Worm (Caenorhabditis elegans) whole organism, L4 larva: ENCODE results near the gene sftd-3.
A peak's percentile ranks its signal among the peaks of the same experiment; 100 is the strongest.

ENCODE experiments used
- D1046.2 ChIP-seq: fragments of 200-800 bp; sonication (Bioruptor generic); IDR thresholded peaks from 2 replicates; pipeline ENCODE4 v1.3.6; 2022; ENCODE audit warnings: missing genetic modification characterization, missing compliant biosample characterization
- F10B5.3 ChIP-seq: sonication (generic microtip); optimal IDR thresholded peaks from 2 replicates; lab custom pipeline; 2016; ENCODE audit warnings: mild to moderate bottlenecking, missing genetic modification characterization, missing compliant biosample characterization
- F49E8.2 ChIP-seq: sonication (generic microtip); optimal IDR thresholded peaks from 2 replicates; lab custom pipeline; 2016; ENCODE audit warnings: missing compliant biosample characterization, mild to moderate bottlenecking, missing genetic modification characterization, borderline replicate concordance
- R02D3.7 ChIP-seq: fragments of 150-350 bp; sonication (generic microtip); optimal IDR thresholded peaks from 3 replicates; lab custom pipeline; 2014; ENCODE audit warnings: missing biosample characterization, missing genetic modification characterization
- T26A8.4 ChIP-seq: fragments of 200-800 bp; sonication (Bioruptor generic); IDR thresholded peaks from 2 replicates; pipeline ENCODE4 v1.3.6; 2022; ENCODE audit warnings: missing genetic modification characterization, missing compliant biosample characterization
- Y5F2A.4 ChIP-seq: fragments of 200-800 bp; sonication (Bioruptor generic); optimal IDR thresholded peaks from 2 replicates; lab custom pipeline; 2018; ENCODE audit warnings: mild to moderate bottlenecking, missing genetic modification characterization, missing compliant biosample characterization
- ZK337.2 ChIP-seq: fragments of 200-800 bp; sonication (Bioruptor generic); IDR thresholded peaks from 2 replicates; pipeline ENCODE4 v1.3.6; 2022; ENCODE audit warnings: missing genetic modification reagents, missing genetic modification characterization, missing compliant biosample characterization
- aha-1 ChIP-seq: fragments of 150-350 bp; peaks from one replicate; lab custom pipeline; 2014; ENCODE audit warnings: missing biosample characterization, missing genetic modification characterization
- arid-1 ChIP-seq: fragments of 200-800 bp; sonication (Bioruptor generic); conservative IDR thresholded peaks from 2 replicates; pipeline ENCODE4 v1.3.6; 2022; ENCODE audit warnings: missing genetic modification reagents, missing genetic modification characterization, missing compliant biosample characterization
- ceh-32 ChIP-seq: sonication (generic microtip); optimal IDR thresholded peaks from 2 replicates; lab custom pipeline; 2016; ENCODE audit warnings: mild to moderate bottlenecking, missing genetic modification characterization, missing compliant biosample characterization; ENCODE audit not compliant: poor library complexity
- ceh-62 ChIP-seq: sonication (generic microtip); optimal IDR thresholded peaks from 2 replicates; lab custom pipeline; 2017; ENCODE audit warnings: missing biosample characterization, missing genetic modification characterization
- cey-2 ChIP-seq: sonication (generic microtip); optimal IDR thresholded peaks from 3 replicates; lab custom pipeline; 2017; ENCODE audit warnings: missing genetic modification characterization, mild to moderate bottlenecking, missing compliant biosample characterization, antibody characterized with exemption, borderline replicate concordance; ENCODE audit not compliant: insufficient read depth
- daf-16 ChIP-seq, 3 experiments: sonication (generic microtip); optimal IDR thresholded peaks; 2 replicates each; lab custom pipeline; 2016 to 2017; ENCODE audit warnings: missing genetic modification characterization in 3 of 3, missing genetic modification reagents in 3 of 3, mild to moderate bottlenecking in 2 of 3, missing compliant biosample characterization in 2 of 3, missing biosample characterization in 1 of 3, moderate library complexity in 1 of 3
- daf-19 ChIP-seq: fragments of 200-800 bp; sonication (Bioruptor generic); conservative IDR thresholded peaks from 2 replicates; pipeline ENCODE4 v1.3.6; 2022; ENCODE audit warnings: missing genetic modification characterization, missing compliant biosample characterization
- daf-8 ChIP-seq: fragments of 200-800 bp; sonication (Bioruptor generic); IDR thresholded peaks from 2 replicates; pipeline ENCODE4 v1.3.6; 2022; ENCODE audit warnings: missing genetic modification characterization, missing compliant biosample characterization
- dmd-6 ChIP-seq: fragments of 200-800 bp; sonication (Bioruptor generic); IDR thresholded peaks from 2 replicates; pipeline ENCODE4 v1.3.6; 2022; ENCODE audit warnings: missing genetic modification reagents, missing genetic modification characterization, missing compliant biosample characterization
- dmd-9 ChIP-seq: fragments of 200-800 bp; sonication (Bioruptor generic); IDR thresholded peaks from 2 replicates; pipeline ENCODE4 v1.3.6; 2022; ENCODE audit warnings: missing genetic modification reagents, missing genetic modification characterization, missing compliant biosample characterization
- duxl-1 ChIP-seq: sonication (generic microtip); optimal IDR thresholded peaks from 2 replicates; lab custom pipeline; 2016; ENCODE audit warnings: mild to moderate bottlenecking, missing genetic modification characterization, moderate library complexity, missing compliant biosample characterization; ENCODE audit not compliant: poor library complexity
- dve-1 ChIP-seq: sonication (generic microtip); optimal IDR thresholded peaks from 2 replicates; lab custom pipeline; 2017; ENCODE audit warnings: antibody characterized with exemption, mild to moderate bottlenecking, missing genetic modification characterization, missing compliant biosample characterization; ENCODE audit not compliant: insufficient read depth
- egl-43 ChIP-seq: fragments of 200-800 bp; sonication (Bioruptor generic); IDR thresholded peaks from 2 replicates; pipeline ENCODE4 v1.3.6; 2022; ENCODE audit warnings: missing genetic modification reagents, missing genetic modification characterization, missing compliant biosample characterization
- fkh-10 ChIP-seq: fragments of 150-350 bp; optimal IDR thresholded peaks from 2 replicates; lab custom pipeline; 2014; ENCODE audit warnings: missing biosample characterization, missing genetic modification reagents, missing genetic modification characterization
- hlh-30 ChIP-seq: sonication (generic microtip); optimal IDR thresholded peaks from 2 replicates; lab custom pipeline; 2017; ENCODE audit warnings: antibody characterized with exemption, mild to moderate bottlenecking, missing genetic modification characterization, missing compliant biosample characterization; ENCODE audit not compliant: insufficient read depth
- jun-1 ChIP-seq: fragments of 150-350 bp; optimal IDR thresholded peaks from 2 replicates; lab custom pipeline; 2014; ENCODE audit warnings: missing biosample characterization, missing genetic modification reagents, missing genetic modification characterization
- lin-1 ChIP-seq: fragments of 200-800 bp; sonication (Bioruptor generic); IDR thresholded peaks from 2 replicates; pipeline ENCODE4 v1.3.6; 2022; ENCODE audit warnings: missing genetic modification reagents, missing genetic modification characterization, missing compliant biosample characterization
- lin-15B ChIP-seq: fragments of 150-350 bp; sonication (generic microtip); optimal IDR thresholded peaks from 3 replicates; lab custom pipeline; 2014; ENCODE audit warnings: missing biosample characterization, missing genetic modification characterization
- lin-29 ChIP-seq: fragments of 200-800 bp; sonication (Bioruptor generic); IDR thresholded peaks from 2 replicates; pipeline ENCODE4 v1.3.6; 2022; ENCODE audit warnings: missing genetic modification reagents, missing genetic modification characterization, missing compliant biosample characterization
- lin-38 ChIP-seq: fragments of 200-800 bp; sonication (Bioruptor generic); IDR thresholded peaks from 2 replicates; pipeline ENCODE4 v1.3.6; 2022; ENCODE audit warnings: missing genetic modification reagents, missing genetic modification characterization, missing compliant biosample characterization
- lin-39 ChIP-seq: fragments of 150-350 bp; optimal IDR thresholded peaks from 2 replicates; lab custom pipeline; 2014; ENCODE audit warnings: missing biosample characterization, missing genetic modification reagents, missing genetic modification characterization
- lir-3 ChIP-seq: sonication (generic microtip); optimal IDR thresholded peaks from 2 replicates; lab custom pipeline; 2016; ENCODE audit warnings: mild to moderate bottlenecking, missing genetic modification characterization, missing compliant biosample characterization
- lsy-2 ChIP-seq, 2 experiments: fragments of 150-350 bp in 1 of 2; sonication (generic microtip) in 1 of 2; optimal IDR thresholded peaks; 2 replicates each; lab custom pipeline; 2014 to 2017; ENCODE audit warnings: missing biosample characterization in 2 of 2, missing genetic modification characterization in 2 of 2
- mxl-3 ChIP-seq: fragments of 200-800 bp; sonication (Bioruptor generic); optimal IDR thresholded peaks from 2 replicates; lab custom pipeline; 2018; ENCODE audit warnings: mild to moderate bottlenecking, missing genetic modification characterization, missing compliant biosample characterization
- nhr-10 ChIP-seq: fragments of 150-350 bp; optimal IDR thresholded peaks from 2 replicates; lab custom pipeline; 2014; ENCODE audit warnings: missing biosample characterization, missing genetic modification characterization
- nhr-11 ChIP-seq: fragments of 150-350 bp; optimal IDR thresholded peaks from 2 replicates; lab custom pipeline; 2014; ENCODE audit warnings: missing biosample characterization, missing genetic modification characterization
- nhr-111 ChIP-seq: fragments of 200-800 bp; sonication (Bioruptor generic); optimal IDR thresholded peaks from 2 replicates; lab custom pipeline; 2018; ENCODE audit warnings: mild to moderate bottlenecking, missing genetic modification characterization, missing compliant biosample characterization
- nhr-237 ChIP-seq: sonication (generic microtip); optimal IDR thresholded peaks from 2 replicates; lab custom pipeline; 2017; ENCODE audit warnings: missing biosample characterization, missing genetic modification characterization
- nhr-41 ChIP-seq: fragments of 200-800 bp; sonication (Bioruptor generic); IDR thresholded peaks from 2 replicates; pipeline ENCODE4 v1.3.6; 2022; ENCODE audit warnings: missing genetic modification reagents, missing genetic modification characterization, missing compliant biosample characterization
- nhr-77 ChIP-seq: fragments of 150-350 bp; optimal IDR thresholded peaks from 2 replicates; lab custom pipeline; 2014; ENCODE audit warnings: missing biosample characterization, missing genetic modification characterization
- php-3 ChIP-seq: fragments of 200-800 bp; sonication (Bioruptor generic); IDR thresholded peaks from 2 replicates; pipeline ENCODE4 v1.3.6; 2022; ENCODE audit warnings: missing genetic modification reagents, missing genetic modification characterization, missing compliant biosample characterization
- pqm-1 ChIP-seq: sonication (generic microtip); optimal IDR thresholded peaks from 2 replicates; lab custom pipeline; 2017; ENCODE audit warnings: missing biosample characterization, missing genetic modification characterization
- snpc-1.2 ChIP-seq: fragments of 200-800 bp; sonication (Bioruptor generic); IDR thresholded peaks from 2 replicates; pipeline ENCODE4 v1.3.6; 2022; ENCODE audit warnings: missing genetic modification reagents, missing genetic modification characterization, missing compliant biosample characterization
- tra-1 ChIP-seq: fragments of 200-800 bp; sonication (Bioruptor generic); IDR thresholded peaks from 2 replicates; pipeline ENCODE4 v1.3.6; 2022; ENCODE audit warnings: missing genetic modification reagents, missing genetic modification characterization, missing compliant biosample characterization
- unc-62 ChIP-seq, 3 experiments: fragments of 150-350 bp in 1 of 3; sonication (generic microtip); optimal IDR thresholded peaks in 2 of 3; peaks in 1 of 3; 1 replicate in 1 of 3; 2 replicates in 2 of 3; lab custom pipeline; 2014 to 2017; ENCODE audit warnings: missing biosample characterization in 3 of 3, missing genetic modification characterization in 3 of 3, missing genetic modification reagents in 3 of 3, missing genotype in 1 of 3
- zag-1 ChIP-seq: fragments of 150-350 bp; optimal IDR thresholded peaks from 2 replicates; lab custom pipeline; 2014; ENCODE audit warnings: missing biosample characterization, missing genetic modification characterization
- zip-2 ChIP-seq: fragments of 150-350 bp; optimal IDR thresholded peaks from 2 replicates; lab custom pipeline; 2014; ENCODE audit warnings: missing biosample characterization, missing genetic modification characterization
- ztf-11 ChIP-seq: fragments of 150-350 bp; optimal IDR thresholded peaks from 2 replicates; lab custom pipeline; 2014; ENCODE audit warnings: missing biosample characterization, missing genetic modification characterization
- ztf-7 ChIP-seq: fragments of 150-350 bp; optimal IDR thresholded peaks from 2 replicates; lab custom pipeline; 2014; ENCODE audit warnings: missing biosample characterization, missing genetic modification characterization

sftd-3 gene

ce11 chrII:8929771-8930170 lies 34.2 kb downstream of the sftd-3 start, which contains the start of gene mrpl-50 (continued):
- TF ChIP-seq snpc-1.2 (GFP tag; lab: Robert Waterston, UW) (peak; percentile 31; the same call in 1 of the 2 replicates), daf-8 (GFP tag; lab: Robert Waterston, UW) (no peak), php-3 (GFP tag; lab: Robert Waterston, UW) (no peak), dmd-9 (GFP tag; lab: Robert Waterston, UW) (no peak), zip-2 (tag; lab: Kevin White, UChicago) (no peak), nhr-41 (GFP tag; lab: Robert Waterston, UW) (no peak), ceh-62 (tag; lab: Kevin White, UChicago) (no peak), nhr-10 (tag; lab: Kevin White, UChicago) (no peak), nhr-237 (no peak), ZK337.2 (GFP tag; lab: Robert Waterston, UW) (no peak), egl-43 (0 out of 2 replicates have a peak, but pooled peaks have one; percentile 61), nhr-77 (tag; lab: Kevin White, UChicago) (no peak), tra-1 (no peak), lsy-2 (tag; optimal IDR thresholded peaks at IDR 0.05; lab: Kevin White, UChicago) (no peak), daf-16 (GFP tag; optimal IDR thresholded peaks at IDR 0.05; lab: Kevin White, UChicago) (peak in 1 of 2 experiments; percentile 8), daf-16 (tag; optimal IDR thresholded peaks at IDR 0.05; lab: Kevin White, UChicago) (peak; percentile 23), lin-15B (tag; lab: Kevin White, UChicago) (no peak), fkh-10 (GFP tag; lab: Kevin White, UChicago) (no peak), dve-1 (tag; lab: Kevin White, UChicago) (no peak), daf-19 (no peak), jun-1 (tag; lab: Kevin White, UChicago) (no peak), cey-2 (tag; lab: Kevin White, UChicago) (no peak), aha-1 (tag; lab: Kevin White, UChicago) (peak; percentile 82), Y5F2A.4 (peak; percentile 17), lin-39 (tag; lab: Kevin White, UChicago) (no peak), F10B5.3 (tag; lab: Kevin White, UChicago) (no peak), T26A8.4 (GFP tag; lab: Robert Waterston, UW) (peak; percentile 59; the same call in 1 of the 2 replicates), unc-62 (GFP tag; optimal IDR thresholded peaks at IDR 0.05 in 1 of 2; lab: Kevin White, UChicago) (no peak), unc-62 (tag; optimal IDR thresholded peaks at IDR 0.05; lab: Kevin White, UChicago) (no peak), nhr-11 (tag; lab: Kevin White, UChicago) (no peak), ceh-32 (tag; lab: Kevin White, UChicago) (no peak), duxl-1 (tag; lab: Kevin White, UChicago) (no peak), D1046.2 (GFP tag; lab: Robert Waterston, UW) (no peak), lir-3 (no peak), mxl-3 (GFP tag; lab: Kevin White, UChicago) (no peak), hlh-30 (tag; lab: Kevin White, UChicago) (no peak), F49E8.2 (tag; lab: Kevin White, UChicago) (peak; percentile 13), ztf-11 (no peak), ztf-7 (tag; lab: Kevin White, UChicago) (no peak), lin-1 (GFP tag; lab: Robert Waterston, UW) (no peak), R02D3.7 (tag; lab: Kevin White, UChicago) (no peak), dmd-6 (GFP tag; lab: Robert Waterston, UW) (no peak), zag-1 (tag; lab: Kevin White, UChicago) (no peak), nhr-111 (GFP tag; lab: Kevin White, UChicago) (no peak), arid-1 (peak; percentile 46; the same call in 1 of the 2 replicates), lin-29 (GFP tag; lab: Robert Waterston, UW) (no peak), pqm-1 (no peak), lin-38 (peak; percentile 56)
